Fruit fly (Drosophila melanogaster): ENCODE data around the gene CG46448.

Gene CG46448

dm6 chr2L:2357228-2357656 lies 34.2 kb upstream of the CG46448 start, which contains the start of gene CG9967 (continued):
- TF ChIP-seq CG9215 (GFP tag; IDR thresholded peaks at IDR 0.05) (no peak), sna (GFP tag; IDR thresholded peaks at IDR 0.05; ENCODE audit: partially characterized antibody) (no peak), CG15514 (GFP tag; optimal IDR thresholded peaks at IDR 0.05) (peak; percentile 88), tap (tag; optimal IDR thresholded peaks at IDR 0.05) (no peak), CG10979 (tag; optimal IDR thresholded peaks at IDR 0.05) (peak; percentile 6), Dref (GFP tag; IDR thresholded peaks at IDR 0.05) (peak; percentile 51), MESR4 (GFP tag; optimal IDR thresholded peaks at IDR 0.05) (no peak), Six4 (GFP tag; optimal IDR thresholded peaks at IDR 0.05) (no peak), btn (GFP tag; optimal IDR thresholded peaks at IDR 0.05) (no peak), prd (optimal IDR thresholded peaks at IDR 0.05) (no peak), prd (GFP tag; IDR thresholded peaks at IDR 0.05) (no peak), CG17802 (tag; optimal IDR thresholded peaks at IDR 0.05) (no peak), Ptx1 (GFP tag; IDR thresholded peaks at IDR 0.05) (no peak), ash1 (GFP tag; optimal IDR thresholded peaks at IDR 0.05) (no peak), fd96Cb (tag; optimal IDR thresholded peaks at IDR 0.05) (no peak), CG9817 (tag; optimal IDR thresholded peaks at IDR 0.05) (no peak), kay (GFP tag; optimal IDR thresholded peaks at IDR 0.05) (no peak), Sin3A (optimal IDR thresholded peaks at IDR 0.05) (peak; percentile 47), CG7271 (tag; optimal IDR thresholded peaks at IDR 0.05) (no peak), CG8281 (tag; optimal IDR thresholded peaks at IDR 0.05) (no peak), CG9932 (GFP tag; IDR thresholded peaks at IDR 0.05) (no peak), HmgZ (tag; optimal IDR thresholded peaks at IDR 0.05) (peak; percentile 12), CG2199 (GFP tag; IDR thresholded peaks at IDR 0.05) (no peak), pho (GFP tag; optimal IDR thresholded peaks at IDR 0.05) (no peak), CG11085 (GFP tag; IDR thresholded peaks at IDR 0.05) (no peak), Dad (GFP tag; optimal IDR thresholded peaks at IDR 0.05) (no peak), fd64A (GFP tag; optimal IDR thresholded peaks at IDR 0.05) (no peak), Sry-δ (GFP tag; optimal IDR thresholded peaks at IDR 0.05) (no peak), tio (GFP tag; optimal IDR thresholded peaks at IDR 0.05) (no peak), lilli (GFP tag; optimal IDR thresholded peaks at IDR 0.05) (peak; percentile 39), dan (GFP tag; IDR thresholded peaks at IDR 0.05) (no peak), TFAM (GFP tag; optimal IDR thresholded peaks at IDR 0.05) (no peak), CG6791 (GFP tag; IDR thresholded peaks at IDR 0.05; ENCODE audit: partially characterized antibody) (no peak), CG4730 (GFP tag; IDR thresholded peaks at IDR 0.05) (no peak), Atf3 (GFP tag; optimal IDR thresholded peaks at IDR 0.05) (no peak), Jarid2 (GFP tag; optimal IDR thresholded peaks at IDR 0.05) (no peak), CG13123 (GFP tag; optimal IDR thresholded peaks at IDR 0.05) (no peak), fu2 (GFP tag; optimal IDR thresholded peaks at IDR 0.05) (no peak), kni (GFP tag; optimal IDR thresholded peaks at IDR 0.05) (no peak), CG42726 (GFP tag; IDR thresholded peaks at IDR 0.05; ENCODE audit: partially characterized antibody) (no peak), Dfd (GFP tag; optimal IDR thresholded peaks at IDR 0.05) (no peak), Hmx (GFP tag; optimal IDR thresholded peaks at IDR 0.05) (no peak), CG11504 (tag; optimal IDR thresholded peaks at IDR 0.05) (no peak), Lhr (GFP tag; optimal IDR thresholded peaks at IDR 0.05) (no peak), sr (GFP tag; IDR thresholded peaks at IDR 0.05) (no peak), CG10209 (GFP tag; optimal IDR thresholded peaks at IDR 0.05) (no peak), CG14860 (GFP tag; IDR thresholded peaks at IDR 0.05; ENCODE audit: partially characterized antibody) (no peak), Scr (GFP tag; IDR thresholded peaks at IDR 0.05; ENCODE audit: partially characterized antibody) (peak; percentile 47; the same call in 1 of the 2 replicates), Hsf (GFP tag; optimal IDR thresholded peaks at IDR 0.05) (no peak), al (GFP tag; IDR thresholded peaks at IDR 0.05) (no peak), pnt (GFP tag; optimal IDR thresholded peaks at IDR 0.05) (no peak), CG3995 (GFP tag; optimal IDR thresholded peaks at IDR 0.05) (no peak)

Data from whole organism, embryonic.